Fruit fly (Drosophila melanogaster): ENCODE data around the gene CG17378.

CG17378 gene

dm6 chr2L:6794418-6794793 lies 20.6 kb downstream of the CG17378 start (continued):
- TF ChIP-seq CG17359 (tag; optimal IDR thresholded peaks at IDR 0.05) (peak; percentile 22), CG2678 (tag; optimal IDR thresholded peaks at IDR 0.05) (peak; percentile 5), CG9437 (GFP tag; optimal IDR thresholded peaks at IDR 0.05) (peak; percentile 6), CG31224 (GFP tag; IDR thresholded peaks at IDR 0.05) (no peak), CTCF (GFP tag; optimal IDR thresholded peaks at IDR 0.05) (no peak), Med (GFP tag) (peak; percentile 54), Blimp-1 (GFP tag; optimal IDR thresholded peaks at IDR 0.05) (no peak), z (GFP tag; IDR thresholded peaks at IDR 0.05) (peak; percentile 97), hbn (GFP tag; IDR thresholded peaks at IDR 0.05; ENCODE audit: partially characterized antibody) (0 out of 2 replicates have a peak, but pooled peaks have one; percentile 31), slp2 (GFP tag; optimal IDR thresholded peaks at IDR 0.05) (no peak), CG3163 (GFP tag; optimal IDR thresholded peaks at IDR 0.05) (peak; percentile 97), Scr (GFP tag; IDR thresholded peaks at IDR 0.05; ENCODE audit: partially characterized antibody) (peak; percentile 25; the same call in 1 of the 2 replicates), CG10209 (GFP tag; optimal IDR thresholded peaks at IDR 0.05) (no peak), Jarid2 (GFP tag; optimal IDR thresholded peaks at IDR 0.05) (peak; percentile 89), Trl (optimal IDR thresholded peaks at IDR 0.05) (peak; percentile 2 to 68), Trl (GFP tag; optimal IDR thresholded peaks at IDR 0.05) (no peak), Hr51 (GFP tag; optimal IDR thresholded peaks at IDR 0.05) (no peak), CG4617 (GFP tag; optimal IDR thresholded peaks at IDR 0.05; ENCODE audit: borderline replicate concordance) (no peak), Hey (tag; optimal IDR thresholded peaks at IDR 0.05) (no peak), Nf-YA (GFP tag; IDR thresholded peaks at IDR 0.05) (no peak), knrl (GFP tag; IDR thresholded peaks at IDR 0.05; ENCODE audit: partially characterized antibody) (0 out of 3 replicates have a peak, but pooled peaks have one; percentile 35), bbx (GFP tag; IDR thresholded peaks at IDR 0.05; ENCODE audit: partially characterized antibody) (peak; percentile 35), eyg (GFP tag; optimal IDR thresholded peaks at IDR 0.05) (no peak), tap (tag; optimal IDR thresholded peaks at IDR 0.05) (no peak), Bgb (GFP tag; IDR thresholded peaks at IDR 0.05; ENCODE audit: partially characterized antibody) (peak; percentile 44; the same call in 1 of the 2 replicates), CG4820 (GFP tag; optimal IDR thresholded peaks at IDR 0.05) (no peak), CG10543 (GFP tag; optimal IDR thresholded peaks at IDR 0.05) (peak; percentile 20), CG5180 (GFP tag; optimal IDR thresholded peaks at IDR 0.05) (peak; percentile 78), CG18764 (GFP tag; optimal IDR thresholded peaks at IDR 0.05) (no peak), CG34376 (GFP tag; optimal IDR thresholded peaks at IDR 0.05) (peak; percentile 8), CG8388 (GFP tag; optimal IDR thresholded peaks at IDR 0.05) (no peak), rib (GFP tag; IDR thresholded peaks at IDR 0.05) (0 out of 2 replicates have a peak, but pooled peaks have one; percentile 10), Oli (tag; optimal IDR thresholded peaks at IDR 0.05) (no peak), ERR (GFP tag; optimal IDR thresholded peaks at IDR 0.05) (no peak), CG16779 (GFP tag; IDR thresholded peaks at IDR 0.05) (0 out of 2 replicates have a peak, but pooled peaks have one; percentile 16), CG30403 (GFP tag; optimal IDR thresholded peaks at IDR 0.05) (no peak), CG6765 (GFP tag; optimal IDR thresholded peaks at IDR 0.05) (peak; percentile 29), Hr78 (GFP tag; optimal IDR thresholded peaks at IDR 0.05) (no peak), aop (GFP tag; IDR thresholded peaks at IDR 0.05) (no peak), CG1602 (GFP tag; optimal IDR thresholded peaks at IDR 0.05) (no peak), bab2 (GFP tag; optimal IDR thresholded peaks at IDR 0.05) (no peak), CG9609 (GFP tag; optimal IDR thresholded peaks at IDR 0.05) (no peak), run (tag; optimal IDR thresholded peaks at IDR 0.05) (no peak), CG11560 (tag; IDR thresholded peaks at IDR 0.05) (no peak), nom (GFP tag; optimal IDR thresholded peaks at IDR 0.05) (peak; percentile 22), amos (GFP tag; IDR thresholded peaks at IDR 0.05; ENCODE audit: partially characterized antibody) (peak; percentile 14; the same call in 1 of the 2 replicates), pros (GFP tag; optimal IDR thresholded peaks at IDR 0.05) (peak; percentile 97), CG14667 (GFP tag; IDR thresholded peaks at IDR 0.05) (no peak), grau (tag; optimal IDR thresholded peaks at IDR 0.05) (no peak), CG7556 (GFP tag; optimal IDR thresholded peaks at IDR 0.05) (no peak)
